Fruit fly (Drosophila melanogaster) whole organism: ENCODE data around the gene CG3119.

Experiments
- CG8478 ChIP-seq: fragments of >200 bp; optimal IDR thresholded peaks from 2 replicates; lab custom pipeline; 2018; ENCODE audit warnings: inconsistent platforms
- EcR ChIP-seq, 2 experiments: fragments of >200 bp; optimal IDR thresholded peaks; 2 replicates each; lab custom pipeline; 2017; ENCODE audit warnings: missing biosample characterization in 2 of 2, missing genetic modification characterization in 2 of 2, missing genetic modification reagents in 2 of 2
- pan ChIP-seq: fragments of >200 bp; optimal IDR thresholded peaks from 2 replicates; lab custom pipeline; 2017
- psq ChIP-seq: fragments of >200 bp; optimal IDR thresholded peaks from 2 replicates; lab custom pipeline; 2017

dm6 chr2L:2861885-2862620 lies 24.4 kb upstream of the CG3119 start:
- no peak for TF ChIP-seq psq (lab: Kevin White, UChicago)
- TF ChIP-seq pan (lab: Kevin White, UChicago): no peak
- TF ChIP-seq EcR (GFP tag; optimal IDR thresholded peaks at IDR 0.05; lab: Kevin White, UChicago): no peak
- no peak for TF ChIP-seq CG8478 (lab: Kevin White, UChicago)
